Fruit fly (Drosophila melanogaster): ENCODE results near the gene Mcm3.

Mcm3 gene

dm6 chrX:5329266-5329898, 5.7 kb downstream of the Mcm3 start, which contains the start of the genes CG3309 and XRCC1 (continued):
- no peak for TF ChIP-seq pita (GFP tag; optimal IDR thresholded peaks at IDR 0.05)
- TF ChIP-seq seq (GFP tag; IDR thresholded peaks at IDR 0.05) = 0 out of 2 replicates have a peak, but pooled peaks have one; percentile 49
- peak; percentile 21 for TF ChIP-seq stwl (tag; optimal IDR thresholded peaks at IDR 0.05)
- TF ChIP-seq CG15601 (tag; optimal IDR thresholded peaks at IDR 0.05) = peak; percentile 16
- TF ChIP-seq ac (GFP tag; optimal IDR thresholded peaks at IDR 0.05) = no peak
- peak in 1 of 3 experiments; percentile 46 for TF ChIP-seq lola (GFP tag; optimal IDR thresholded peaks at IDR 0.05)
- no peak for TF ChIP-seq Dad (GFP tag; optimal IDR thresholded peaks at IDR 0.05)
- peak; percentile 86 for TF ChIP-seq inv (GFP tag; IDR thresholded peaks at IDR 0.05; ENCODE audit: partially characterized antibody)
- TF ChIP-seq emc (GFP tag; optimal IDR thresholded peaks at IDR 0.05) = no peak
- no peak for TF ChIP-seq CG7786 (GFP tag; optimal IDR thresholded peaks at IDR 0.05)
- no peak for TF ChIP-seq kni (GFP tag; optimal IDR thresholded peaks at IDR 0.05)
- TF ChIP-seq gro (GFP tag; optimal IDR thresholded peaks at IDR 0.05) = no peak
- 0 out of 2 replicates have a peak, but pooled peaks have one; percentile 25 for TF ChIP-seq CG4730 (GFP tag; IDR thresholded peaks at IDR 0.05)
- TF ChIP-seq Med (GFP tag) = peak; percentile 82
- peak; percentile 38 for TF ChIP-seq lmd (GFP tag; IDR thresholded peaks at IDR 0.05)
- TF ChIP-seq CG34376 (GFP tag; optimal IDR thresholded peaks at IDR 0.05) = peak; percentile 7
- TF ChIP-seq Blimp-1 (GFP tag; optimal IDR thresholded peaks at IDR 0.05) = peak; percentile 95
- TF ChIP-seq nmo (GFP tag; optimal IDR thresholded peaks at IDR 0.05) = peak; percentile 55
- peak; percentile 45; the same call in 1 of the 3 replicates for TF ChIP-seq zfh1 (GFP tag; IDR thresholded peaks at IDR 0.05)
- TF ChIP-seq nerfin-1 (tag; optimal IDR thresholded peaks at IDR 0.05) = no peak
- no peak for TF ChIP-seq nau (GFP tag; optimal IDR thresholded peaks at IDR 0.05)
- TF ChIP-seq D (optimal IDR thresholded peaks at IDR 0.05) = no peak
- TF ChIP-seq D (GFP tag; optimal IDR thresholded peaks at IDR 0.05) = peak; percentile 8
- TF ChIP-seq grn (GFP tag; optimal IDR thresholded peaks at IDR 0.05) = no peak
- TF ChIP-seq CG14014 (GFP tag; IDR thresholded peaks at IDR 0.05) = peak; percentile 55; the same call in 1 of the 2 replicates
- no peak for TF ChIP-seq Dip3 (GFP tag; optimal IDR thresholded peaks at IDR 0.05)
- TF ChIP-seq rib (GFP tag; IDR thresholded peaks at IDR 0.05) = peak; percentile 46; the same call in 1 of the 2 replicates
- TF ChIP-seq CG5953 (GFP tag; IDR thresholded peaks at IDR 0.05) = no peak
- TF ChIP-seq HLH54F (GFP tag; optimal IDR thresholded peaks at IDR 0.05) = no peak
- peak; percentile 50 for TF ChIP-seq CG15269 (tag; optimal IDR thresholded peaks at IDR 0.05)
- no peak for TF ChIP-seq CG8281 (tag; optimal IDR thresholded peaks at IDR 0.05)
- no peak for TF ChIP-seq CG4707 (GFP tag; optimal IDR thresholded peaks at IDR 0.05)
- TF ChIP-seq Fer1 (GFP tag; optimal IDR thresholded peaks at IDR 0.05) = no peak
- TF ChIP-seq sima (GFP tag; optimal IDR thresholded peaks at IDR 0.05) = no peak
- peak; percentile 57 for TF ChIP-seq Sox102F (GFP tag; optimal IDR thresholded peaks at IDR 0.05)
- TF ChIP-seq slp2 (GFP tag; optimal IDR thresholded peaks at IDR 0.05) = no peak
- TF ChIP-seq hbn (GFP tag; IDR thresholded peaks at IDR 0.05; ENCODE audit: partially characterized antibody) = peak; percentile 78
- no peak for TF ChIP-seq otp (GFP tag; IDR thresholded peaks at IDR 0.05)
- TF ChIP-seq zen (tag; optimal IDR thresholded peaks at IDR 0.05) = peak; percentile 41
- TF ChIP-seq CG31388 (GFP tag; optimal IDR thresholded peaks at IDR 0.05) = no peak
- 0 out of 2 replicates have a peak, but pooled peaks have one; percentile 49 for TF ChIP-seq CG11085 (GFP tag; IDR thresholded peaks at IDR 0.05)
- peak; percentile 13 for TF ChIP-seq Chrac-16 (GFP tag; optimal IDR thresholded peaks at IDR 0.05)
- TF ChIP-seq CG6854 (GFP tag; optimal IDR thresholded peaks at IDR 0.05) = no peak
- peak; percentile 22; the same call in 1 of the 2 replicates for TF ChIP-seq wor (GFP tag; IDR thresholded peaks at IDR 0.05)
- no peak for TF ChIP-seq kah (GFP tag; optimal IDR thresholded peaks at IDR 0.05)
- TF ChIP-seq Dref (GFP tag; IDR thresholded peaks at IDR 0.05) = 0 out of 2 replicates have a peak, but pooled peaks have one; percentile 30
- TF ChIP-seq CG8290 (GFP tag; optimal IDR thresholded peaks at IDR 0.05) = peak; percentile 97
- TF ChIP-seq CG8290 (tag; optimal IDR thresholded peaks at IDR 0.05) = peak; percentile 94 to 98
- TF ChIP-seq CG15514 (GFP tag; optimal IDR thresholded peaks at IDR 0.05) = peak; percentile 32
- TF ChIP-seq Drgx (GFP tag; IDR thresholded peaks at IDR 0.05) = 0 out of 2 replicates have a peak, but pooled peaks have one; percentile 36
